Worm (Caenorhabditis elegans) whole organism, L1 larva: ENCODE results near the gene Y37D8A.8.

Experiments
- ama-1 ChIP-seq: fragments of 150-350 bp; optimal IDR thresholded peaks from 2 replicates; lab custom pipeline; 2014
- egl-27 ChIP-seq, 2 experiments: fragments of 150-350 bp in 1 of 2; sonication (generic microtip); optimal IDR thresholded peaks; 3 replicates each; lab custom pipeline; 2017 to 2018; ENCODE audit warnings: missing biosample characterization in 2 of 2, missing genetic modification characterization in 2 of 2, missing genetic modification reagents in 2 of 2
- hpl-2 ChIP-seq: fragments of 150-350 bp; optimal IDR thresholded peaks from 2 replicates; lab custom pipeline; 2014; ENCODE audit warnings: missing biosample characterization, missing genetic modification reagents, missing genetic modification characterization
- lin-35 ChIP-seq, 2 experiments: fragments of 150-350 bp; optimal IDR thresholded peaks; 2 replicates each; lab custom pipeline; 2014; ENCODE audit warnings: missing biosample characterization in 2 of 2, missing genetic modification characterization in 2 of 2, missing genetic modification reagents in 2 of 2
- mdl-1 ChIP-seq, 2 experiments: fragments of 150-350 bp; optimal IDR thresholded peaks; 2 replicates each; lab custom pipeline; 2014 to 2017; ENCODE audit warnings: missing biosample characterization in 2 of 2, missing genetic modification characterization in 2 of 2, inconsistent platforms in 1 of 2
- nhr-90 ChIP-seq: sonication (generic microtip); optimal IDR thresholded peaks from 2 replicates; lab custom pipeline; 2016; ENCODE audit warnings: mild to moderate bottlenecking, missing genetic modification characterization, missing compliant biosample characterization; ENCODE audit not compliant: poor library complexity
- pax-3 ChIP-seq: fragments of 200-800 bp; sonication (Bioruptor generic); optimal IDR thresholded peaks from 2 replicates; lab custom pipeline; 2018; ENCODE audit warnings: mild to moderate bottlenecking, missing genetic modification characterization, moderate library complexity, missing compliant biosample characterization
- tbx-2 ChIP-seq: sonication (generic microtip); optimal IDR thresholded peaks from 2 replicates; lab custom pipeline; 2016; ENCODE audit warnings: missing genetic modification characterization, missing compliant biosample characterization
- unc-62 ChIP-seq: fragments of 150-350 bp; optimal IDR thresholded peaks from 2 replicates; lab custom pipeline; 2014; ENCODE audit warnings: missing biosample characterization, missing genetic modification reagents, missing genetic modification characterization
- unc-86 ChIP-seq: sonication (generic microtip); optimal IDR thresholded peaks from 2 replicates; lab custom pipeline; 2016; ENCODE audit warnings: missing genetic modification characterization, missing compliant biosample characterization
- ztf-11 ChIP-seq, 2 experiments: sonication (generic microtip); optimal IDR thresholded peaks; 2 replicates each; lab custom pipeline; 2016 to 2017; ENCODE audit warnings: missing genetic modification characterization in 2 of 2, missing biosample characterization in 1 of 2, missing compliant biosample characterization in 1 of 2

DNA sequence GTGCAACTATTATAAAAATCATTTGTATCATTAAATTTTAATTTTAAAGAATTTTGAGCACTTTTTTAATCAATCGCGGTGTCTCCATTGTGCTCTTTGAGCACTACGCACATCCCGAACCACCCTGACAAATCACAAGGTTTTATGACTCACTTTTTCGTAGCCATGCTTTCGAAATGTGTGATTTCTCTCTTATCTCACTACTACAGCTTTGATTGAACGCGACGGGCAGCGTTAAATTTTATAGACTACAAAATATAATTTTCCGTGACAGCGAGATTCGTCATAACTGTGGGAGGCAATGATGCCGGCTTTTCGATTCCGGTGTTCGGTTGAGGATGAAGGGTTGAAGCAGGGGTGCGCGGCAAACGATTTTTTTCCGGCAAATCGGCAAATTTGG lies 15.1 kb upstream of the Y37D8A.8 start:
- TF ChIP-seq pax-3 (no peak), lin-35 (GFP tag; optimal IDR thresholded peaks at IDR 0.05; lab: Kevin White, UChicago) (no peak), ama-1 (lab: Kevin White, UChicago) (no peak), ztf-11 (tag; optimal IDR thresholded peaks at IDR 0.05; lab: Kevin White, UChicago) (no peak), unc-86 (tag; lab: Kevin White, UChicago) (no peak), nhr-90 (tag; lab: Kevin White, UChicago) (no peak), egl-27 (tag; optimal IDR thresholded peaks at IDR 0.05; lab: Kevin White, UChicago) (no peak), hpl-2 (GFP tag; lab: Kevin White, UChicago) (no peak), unc-62 (GFP tag; lab: Kevin White, UChicago) (no peak), tbx-2 (tag; lab: Kevin White, UChicago) (no peak), mdl-1 (tag; optimal IDR thresholded peaks at IDR 0.05; lab: Kevin White, UChicago) (no peak)
